Worm (Caenorhabditis elegans): Measurements from ENCODE around the gene nep-10.

The nep-10 gene

DNA sequence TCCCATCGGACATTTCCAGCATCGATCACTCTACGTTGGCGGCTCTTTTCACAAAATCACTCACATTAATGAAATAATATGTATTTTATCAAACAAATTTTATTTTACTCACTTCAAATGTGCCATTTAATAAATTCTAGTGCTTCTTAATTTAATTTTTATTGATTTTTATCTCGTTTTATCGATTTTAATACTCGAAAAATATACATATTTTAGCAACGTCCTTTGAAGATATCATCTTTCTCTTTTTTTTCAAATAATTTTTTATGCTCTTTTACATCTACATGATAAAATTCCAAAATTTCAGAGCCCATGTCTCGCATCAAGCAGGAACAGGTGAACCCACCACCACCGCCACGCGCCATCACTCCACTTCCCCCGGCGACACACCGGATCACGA is 43.9 kb downstream of the nep-10 start, which contains the start of the genes lido-14 and bath-27:
Gene lido-14 (plus strand): TSS at position 301 of the 400 bp plus-strand sequence.
Gene bath-27 (plus strand): TSS at position 306 of the 400 bp plus-strand sequence.
- no peak for TF ChIP-seq pes-1 (GFP tag; IDR thresholded peaks at IDR 0.05)
- no peak for TF ChIP-seq B0310.2 (tag; optimal IDR thresholded peaks at IDR 0.05)
- TF ChIP-seq hmbx-1 (tag; optimal IDR thresholded peaks at IDR 0.05): no peak
- no peak for TF ChIP-seq tbx-11 (GFP tag; IDR thresholded peaks at IDR 0.05)
- TF ChIP-seq tra-4 (tag; optimal IDR thresholded peaks at IDR 0.05): no peak
- TF ChIP-seq hnd-1 (tag; optimal IDR thresholded peaks at IDR 0.05): no peak
- TF ChIP-seq hmg-4 (GFP tag; optimal IDR thresholded peaks at IDR 0.05): no peak

DNA sequence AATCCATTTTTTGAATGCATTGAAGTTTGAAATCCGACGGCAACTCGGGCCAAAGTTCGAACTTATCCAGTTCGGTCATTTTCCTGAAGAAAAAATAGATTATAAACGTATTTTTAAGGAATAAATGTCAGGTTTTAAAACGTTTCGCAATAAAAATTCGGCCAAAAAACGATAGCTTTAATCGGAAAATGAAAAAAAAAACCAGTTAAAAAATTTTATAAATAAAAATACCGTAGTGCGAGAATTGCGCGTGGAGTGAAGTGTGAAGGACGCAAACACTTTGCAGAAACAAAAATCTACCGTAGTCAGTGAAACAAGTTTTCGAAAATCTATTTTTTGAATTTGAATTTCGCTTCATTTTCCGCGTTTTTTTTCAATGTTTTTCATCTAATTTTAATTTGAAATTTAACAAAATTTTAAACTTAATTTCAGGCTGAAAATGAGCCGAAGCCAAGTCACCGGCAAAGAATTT is 52.9 kb downstream of the nep-10 start, which contains the start of gene F14D2.8:
Gene F14D2.8 (minus strand): TSS at position 51 of the 472 bp plus-strand sequence.
- TF ChIP-seq pes-1 (GFP tag; IDR thresholded peaks at IDR 0.05) (no peak), hmg-4 (GFP tag; optimal IDR thresholded peaks at IDR 0.05) (no peak), flt-1 (GFP tag; IDR thresholded peaks at IDR 0.05) (no peak), tbx-37 (GFP tag; conservative IDR thresholded peaks at IDR 0.05) (no peak), ceh-36 (tag; optimal IDR thresholded peaks at IDR 0.05) (no peak), tra-4 (tag; optimal IDR thresholded peaks at IDR 0.05) (no peak), ceh-13 (GFP tag; optimal IDR thresholded peaks at IDR 0.05) (no peak), F13C5.2 (tag; optimal IDR thresholded peaks at IDR 0.05) (no peak), sea-1 (GFP tag; conservative IDR thresholded peaks at IDR 0.05) (no peak), tbx-11 (GFP tag; IDR thresholded peaks at IDR 0.05) (no peak), hnd-1 (tag; optimal IDR thresholded peaks at IDR 0.05) (no peak), hmbx-1 (tag; optimal IDR thresholded peaks at IDR 0.05) (no peak), scrt-1 (GFP tag; IDR thresholded peaks at IDR 0.05) (no peak), ama-1 (optimal IDR thresholded peaks at IDR 0.05) (no peak), aly-1 (tag; optimal IDR thresholded peaks at IDR 0.05) (no peak), B0310.2 (tag; optimal IDR thresholded peaks at IDR 0.05) (no peak), ets-7 (tag; optimal IDR thresholded peaks at IDR 0.05) (no peak)

Measured in whole organism, early embryonic.